Fruit fly (Drosophila melanogaster) whole organism: Measurements from ENCODE around the gene Dlip2.

Source experiments
- CG8478 ChIP-seq: fragments of >200 bp; optimal IDR thresholded peaks from 2 replicates; lab custom pipeline; 2018; ENCODE audit warnings: inconsistent platforms
- Dll ChIP-seq: fragments of >200 bp; optimal IDR thresholded peaks from 2 replicates; lab custom pipeline; 2017
- EcR ChIP-seq, 2 experiments: fragments of >200 bp; optimal IDR thresholded peaks; 2 replicates each; lab custom pipeline; 2017; ENCODE audit warnings: missing biosample characterization in 2 of 2, missing genetic modification characterization in 2 of 2, missing genetic modification reagents in 2 of 2
- pan ChIP-seq: fragments of >200 bp; optimal IDR thresholded peaks from 2 replicates; lab custom pipeline; 2017
- psq ChIP-seq: fragments of >200 bp; optimal IDR thresholded peaks from 2 replicates; lab custom pipeline; 2017
- usp ChIP-seq: fragments of >200 bp; optimal IDR thresholded peaks from 2 replicates; lab custom pipeline; 2017; ENCODE audit warnings: missing biosample characterization, missing genetic modification characterization, mixed read lengths

Gene Dlip2

dm6 chr3R:4632639-4633038 is 12.8 kb downstream of the Dlip2 start:
- TF ChIP-seq usp (GFP tag; lab: Kevin White, UChicago) (no peak), CG8478 (lab: Kevin White, UChicago) (no peak), pan (no peak), psq (no peak), Dll (lab: Kevin White, UChicago) (no peak), EcR (GFP tag; optimal IDR thresholded peaks at IDR 0.05; lab: Kevin White, UChicago) (no peak)

DNA sequence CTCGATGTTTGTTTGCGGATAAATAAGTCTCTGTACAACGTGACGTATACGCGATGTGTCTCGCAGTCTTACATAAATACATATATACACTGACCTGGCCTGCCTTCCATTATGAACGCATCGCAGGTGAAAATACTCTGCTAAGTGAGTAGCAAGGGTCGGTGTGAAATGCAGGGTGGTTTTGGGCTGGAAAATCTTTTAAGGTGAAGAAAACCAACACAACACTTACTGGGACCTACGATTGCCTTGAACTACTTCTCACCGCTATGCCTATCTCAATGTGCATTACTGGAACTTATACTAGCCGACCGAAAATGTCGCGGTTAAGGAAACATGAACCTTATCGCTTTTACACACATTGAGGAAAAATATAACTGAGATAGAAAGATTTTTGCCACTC is 29.3 kb downstream of the Dlip2 start:
- TF ChIP-seq Dll (lab: Kevin White, UChicago) (no peak), CG8478 (lab: Kevin White, UChicago) (no peak), pan (no peak), usp (GFP tag; lab: Kevin White, UChicago) (no peak), EcR (GFP tag; optimal IDR thresholded peaks at IDR 0.05; lab: Kevin White, UChicago) (no peak), psq (no peak)

dm6 chr3R:4612570-4612969 is 32.9 kb downstream of the Dlip2 start, which contains the start of gene 5-HT2A:
TSS of gene 5-HT2A (plus strand) at chr3R:4612870.
- no peak for TF ChIP-seq EcR (GFP tag; optimal IDR thresholded peaks at IDR 0.05; lab: Kevin White, UChicago)
- TF ChIP-seq pan: no peak
- no peak for TF ChIP-seq CG8478 (lab: Kevin White, UChicago)
- no peak for TF ChIP-seq Dll (lab: Kevin White, UChicago)
- no peak for TF ChIP-seq usp (GFP tag; lab: Kevin White, UChicago)
- no peak for TF ChIP-seq psq

DNA sequence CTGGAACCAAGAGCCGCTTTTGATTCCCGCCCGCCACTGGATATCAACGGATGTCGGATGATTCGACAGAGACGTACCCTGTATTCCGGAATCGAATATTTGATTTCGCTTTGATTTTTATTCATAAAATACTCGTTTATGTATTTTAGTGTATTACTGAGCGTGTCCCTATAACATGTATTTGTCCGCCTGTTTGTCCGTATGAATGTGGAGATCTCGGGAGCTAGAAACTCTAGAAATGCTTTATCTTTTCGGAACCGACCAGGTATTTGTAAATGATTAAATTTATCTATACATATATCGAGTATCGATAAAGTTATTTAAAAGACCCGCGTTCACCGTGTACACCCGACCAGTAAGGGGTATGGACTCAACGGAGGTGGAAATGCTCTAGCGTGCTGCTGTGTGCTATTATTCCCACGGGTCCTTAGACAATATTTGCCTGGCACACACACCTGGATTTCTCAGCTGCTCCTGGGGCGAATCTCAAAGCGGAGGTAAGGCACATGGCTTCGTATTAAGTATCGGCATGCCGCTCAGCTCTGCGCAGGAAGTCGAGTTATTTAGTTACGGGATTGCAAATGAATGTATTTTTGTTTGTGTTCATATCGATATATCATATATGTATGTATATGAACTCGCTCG is 43.4 kb downstream of the Dlip2 start:
- TF ChIP-seq pan: no peak
- no peak for TF ChIP-seq psq

dm6 chr3R:4599624-4600023 is 45.8 kb downstream of the Dlip2 start:
- no peak for TF ChIP-seq pan
- TF ChIP-seq Dll (lab: Kevin White, UChicago): no peak
- no peak for TF ChIP-seq usp (GFP tag; lab: Kevin White, UChicago)
- TF ChIP-seq EcR (GFP tag; optimal IDR thresholded peaks at IDR 0.05; lab: Kevin White, UChicago): no peak
- TF ChIP-seq CG8478 (lab: Kevin White, UChicago): no peak
- no peak for TF ChIP-seq psq
